Fruit fly (Drosophila melanogaster): ENCODE data around the gene NELF-B.

Gene NELF-B

DNA sequence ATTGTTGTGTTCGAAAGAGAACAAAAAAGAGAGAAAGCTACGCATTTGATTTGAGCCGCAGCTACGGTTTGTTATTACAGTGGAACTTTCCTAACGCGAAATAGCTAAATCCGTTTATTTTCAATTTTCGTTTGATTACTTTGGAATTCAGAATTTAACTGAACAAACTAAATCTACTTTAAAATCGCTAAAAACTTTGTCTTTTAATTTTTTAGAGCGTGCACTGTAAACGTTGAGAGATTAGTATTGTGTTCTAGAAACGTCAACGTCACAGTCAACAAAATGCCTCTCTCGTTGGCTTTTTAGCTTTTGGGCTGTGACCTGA lies 35.5 kb downstream of the NELF-B start:
- TF ChIP-seq CG32006 (GFP tag; optimal IDR thresholded peaks at IDR 0.05) (peak; percentile 75), Sox14 (GFP tag; optimal IDR thresholded peaks at IDR 0.05) (peak; percentile 73), achi (GFP tag; optimal IDR thresholded peaks at IDR 0.05) (peak; percentile 69), CG4318 (GFP tag; optimal IDR thresholded peaks at IDR 0.05) (peak; percentile 35), fkh (GFP tag; optimal IDR thresholded peaks at IDR 0.05) (no peak), Sox15 (GFP tag; optimal IDR thresholded peaks at IDR 0.05) (peak; percentile 45), CG11294 (GFP tag; IDR thresholded peaks at IDR 0.05) (peak; percentile 73), fd85E (GFP tag; optimal IDR thresholded peaks at IDR 0.05) (no peak), CG6276 (GFP tag; optimal IDR thresholded peaks at IDR 0.05) (no peak), CG6163 (GFP tag; IDR thresholded peaks at IDR 0.05) (peak; percentile 89), CG11902 (GFP tag; optimal IDR thresholded peaks at IDR 0.05) (peak; percentile 34), CG11762 (GFP tag; optimal IDR thresholded peaks at IDR 0.05; ENCODE audit: insufficient read depth) (peak; percentile 14), CG8632 (GFP tag; optimal IDR thresholded peaks at IDR 0.05) (peak; percentile 53), CG7368 (GFP tag; optimal IDR thresholded peaks at IDR 0.05) (peak; percentile 60), CG34406 (GFP tag; optimal IDR thresholded peaks at IDR 0.05) (peak; percentile 33), CG16779 (tag; optimal IDR thresholded peaks at IDR 0.05) (no peak), CG6808 (GFP tag; optimal IDR thresholded peaks at IDR 0.05) (no peak), Lpt (GFP tag; optimal IDR thresholded peaks at IDR 0.05) (peak; percentile 27), esn (GFP tag; optimal IDR thresholded peaks at IDR 0.05) (peak; percentile 62), salr (GFP tag; optimal IDR thresholded peaks at IDR 0.05) (peak in 1 of 2 experiments; percentile 47), topi (GFP tag; optimal IDR thresholded peaks at IDR 0.05) (peak; percentile 75), Met (GFP tag; optimal IDR thresholded peaks at IDR 0.05) (peak; percentile 86), dac (GFP tag; optimal IDR thresholded peaks at IDR 0.05) (peak; percentile 41), Gug (GFP tag; IDR thresholded peaks at IDR 0.05) (peak; percentile 57), Sox102F (GFP tag; optimal IDR thresholded peaks at IDR 0.05) (peak; percentile 50), vri (GFP tag; optimal IDR thresholded peaks at IDR 0.05) (no peak), Eip78C (GFP tag) (peak; percentile 89), Smox (GFP tag; optimal IDR thresholded peaks at IDR 0.05) (peak; percentile 55), CG9139 (GFP tag; optimal IDR thresholded peaks at IDR 0.05) (no peak), acj6 (GFP tag; optimal IDR thresholded peaks at IDR 0.05) (peak; percentile 68), lz (GFP tag; optimal IDR thresholded peaks at IDR 0.05) (peak; percentile 81), CG15336 (GFP tag; IDR thresholded peaks at IDR 0.05) (peak; percentile 80), ss (GFP tag; optimal IDR thresholded peaks at IDR 0.05) (no peak), CG10631 (GFP tag; optimal IDR thresholded peaks at IDR 0.05) (peak; percentile 64), Ets96B (tag; optimal IDR thresholded peaks at IDR 0.05) (peak; percentile 57), Eip75B (GFP tag; optimal IDR thresholded peaks at IDR 0.05) (peak; percentile 54), CG8319 (GFP tag; optimal IDR thresholded peaks at IDR 0.05) (no peak), fd59A (GFP tag; optimal IDR thresholded peaks at IDR 0.05) (peak; percentile 43), CG6792 (GFP tag; optimal IDR thresholded peaks at IDR 0.05) (peak; percentile 61), CG8119 (GFP tag; IDR thresholded peaks at IDR 0.05) (peak; percentile 83), CG1621 (tag; optimal IDR thresholded peaks at IDR 0.05) (peak; percentile 12), CG31627 (GFP tag; optimal IDR thresholded peaks at IDR 0.05) (peak; percentile 71), eg (GFP tag; IDR thresholded peaks at IDR 0.05) (peak; percentile 87), cyc (GFP tag; optimal IDR thresholded peaks at IDR 0.05) (peak; percentile 67), Blimp-1 (GFP tag; optimal IDR thresholded peaks at IDR 0.05) (no peak), OdsH (GFP tag; optimal IDR thresholded peaks at IDR 0.05) (peak; percentile 80), net (GFP tag; optimal IDR thresholded peaks at IDR 0.05) (peak; percentile 23), dsx (GFP tag; optimal IDR thresholded peaks at IDR 0.05; ENCODE audit: poor library complexity, severe bottlenecking) (no peak), pdm3 (GFP tag; optimal IDR thresholded peaks at IDR 0.05) (peak; percentile 70), CG3032 (tag; optimal IDR thresholded peaks at IDR 0.05) (peak; percentile 19), Eip93F (GFP tag; optimal IDR thresholded peaks at IDR 0.05) (no peak), CG10669 (GFP tag; optimal IDR thresholded peaks at IDR 0.05) (peak; percentile 46), Hr39 (GFP tag; optimal IDR thresholded peaks at IDR 0.05) (peak; percentile 78)

Data from whole organism, prepupa.